Worm (Caenorhabditis elegans): ENCODE measurements around the gene E03H12.4.
A peak's percentile ranks its signal among the peaks of the same experiment; 100 is the strongest.

Gene E03H12.4

DNA sequence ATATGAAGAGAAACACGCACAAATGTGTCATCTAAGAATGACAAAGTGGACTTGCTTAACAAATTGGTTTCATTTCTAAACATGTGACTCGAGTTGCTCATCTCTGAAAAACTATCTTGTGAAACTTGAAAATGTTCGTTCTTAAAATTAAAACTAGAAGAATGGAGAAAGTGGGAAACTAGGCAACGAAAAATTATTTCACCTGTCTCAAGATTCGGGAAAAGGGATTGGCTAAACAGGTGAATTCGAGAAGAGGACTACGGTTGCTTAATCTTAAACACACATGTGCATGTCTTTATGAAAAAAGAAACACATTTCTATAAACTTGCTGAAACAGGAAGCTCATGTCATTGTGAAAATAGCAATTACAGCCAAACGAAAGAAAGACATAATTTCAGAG is 1.4 kb upstream of the E03H12.4 start, which contains the start of gene srz-24:
TSS of gene srz-24 (minus strand) at position 101 of the 400 bp plus-strand sequence.
- TF ChIP-seq C34B4.2 (tag; optimal IDR thresholded peaks at IDR 0.05) (no peak), alr-1 (tag; optimal IDR thresholded peaks at IDR 0.05; ENCODE audit: borderline replicate concordance) (no peak), efl-1 (optimal IDR thresholded peaks at IDR 0.05) (no peak), efl-1 (GFP tag; optimal IDR thresholded peaks at IDR 0.05 in 1 of 2) (peak in 1 of 2 experiments; percentile 57), hlh-4 (tag; optimal IDR thresholded peaks at IDR 0.05) (peak; percentile 9), mab-9 (GFP tag; IDR thresholded peaks at IDR 0.05) (no peak), irx-1 (tag; optimal IDR thresholded peaks at IDR 0.05) (no peak)

DNA sequence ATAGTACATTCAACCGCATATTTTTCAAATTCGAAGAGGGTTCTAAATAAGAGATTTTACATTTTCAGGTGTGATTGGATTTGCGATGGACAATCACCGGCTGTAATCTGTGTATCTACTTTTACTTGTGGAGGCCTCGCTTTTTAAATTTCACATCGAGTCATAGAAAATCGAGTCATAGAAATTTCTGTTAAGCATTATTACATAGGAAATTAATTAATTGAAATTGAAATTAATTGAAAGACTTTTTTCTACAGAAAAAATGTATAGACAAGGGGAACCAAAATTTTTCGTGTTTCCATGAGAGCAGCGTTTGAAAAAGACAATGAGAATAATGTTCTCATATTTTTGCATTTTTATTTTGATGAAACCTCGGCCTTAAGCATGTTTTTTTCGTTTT is 1.4 kb downstream of the E03H12.4 start, which contains the start of gene clec-176:
TSS of gene clec-176 (plus strand) at position 301 of the 400 bp plus-strand sequence.
- TF ChIP-seq ets-5 (GFP tag; IDR thresholded peaks at IDR 0.05) (no peak), nhr-71 (tag; optimal IDR thresholded peaks at IDR 0.05) (no peak), snpc-4 (tag; optimal IDR thresholded peaks at IDR 0.05) (no peak), xbp-1 (tag; optimal IDR thresholded peaks at IDR 0.05) (no peak), unc-98 (GFP tag; IDR thresholded peaks at IDR 0.05) (no peak), pqm-1 (tag; optimal IDR thresholded peaks at IDR 0.05) (no peak), nhr-90 (tag; optimal IDR thresholded peaks at IDR 0.05; ENCODE audit: poor library complexity) (no peak), elt-3 (tag; optimal IDR thresholded peaks at IDR 0.05) (no peak), sox-4 (tag; optimal IDR thresholded peaks at IDR 0.05) (no peak), pax-3 (tag; optimal IDR thresholded peaks at IDR 0.05) (no peak), alr-1 (tag; optimal IDR thresholded peaks at IDR 0.05; ENCODE audit: borderline replicate concordance) (no peak), fkh-10 (GFP tag; optimal IDR thresholded peaks at IDR 0.05) (no peak), fos-1 (tag; optimal IDR thresholded peaks at IDR 0.05) (no peak), snu-23 (GFP tag; optimal IDR thresholded peaks at IDR 0.05) (no peak), zag-1 (tag; optimal IDR thresholded peaks at IDR 0.05) (no peak), ceh-82 (tag; optimal IDR thresholded peaks at IDR 0.05) (no peak)

DNA sequence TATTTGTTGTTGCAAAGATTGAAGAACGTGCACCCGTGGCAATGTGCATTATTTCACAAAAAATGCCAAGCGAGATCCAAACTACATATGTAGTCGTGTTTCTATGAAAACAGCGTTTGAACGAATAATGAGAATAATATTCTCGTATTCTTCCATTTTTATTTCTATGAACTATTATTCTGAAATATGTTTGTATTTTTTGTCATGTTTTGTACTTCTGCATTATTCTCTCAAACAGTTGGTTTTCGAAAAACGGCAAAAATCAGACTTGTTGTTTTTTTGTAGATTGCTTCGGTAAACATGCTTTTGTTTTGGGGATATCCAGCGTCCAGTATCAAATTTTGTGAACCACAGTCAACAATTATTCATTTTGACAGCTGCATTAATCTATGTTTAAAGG is 3.9 kb downstream of the E03H12.4 start, which contains the start of gene clec-177:
TSS of gene clec-177 (plus strand) at position 301 of the 400 bp plus-strand sequence.
- TF ChIP-seq nhr-28 (tag; optimal IDR thresholded peaks at IDR 0.05) (no peak), tlp-1 (tag; optimal IDR thresholded peaks at IDR 0.05) (no peak), vab-15 (tag; optimal IDR thresholded peaks at IDR 0.05) (no peak), ceh-82 (tag; optimal IDR thresholded peaks at IDR 0.05) (no peak), lin-14 (GFP tag; optimal IDR thresholded peaks at IDR 0.05) (no peak), aly-2 (tag; optimal IDR thresholded peaks at IDR 0.05) (no peak), nhr-12 (tag; optimal IDR thresholded peaks at IDR 0.05) (no peak), snu-23 (GFP tag; optimal IDR thresholded peaks at IDR 0.05) (no peak), C16A3.4 (tag; optimal IDR thresholded peaks at IDR 0.05) (no peak)

DNA sequence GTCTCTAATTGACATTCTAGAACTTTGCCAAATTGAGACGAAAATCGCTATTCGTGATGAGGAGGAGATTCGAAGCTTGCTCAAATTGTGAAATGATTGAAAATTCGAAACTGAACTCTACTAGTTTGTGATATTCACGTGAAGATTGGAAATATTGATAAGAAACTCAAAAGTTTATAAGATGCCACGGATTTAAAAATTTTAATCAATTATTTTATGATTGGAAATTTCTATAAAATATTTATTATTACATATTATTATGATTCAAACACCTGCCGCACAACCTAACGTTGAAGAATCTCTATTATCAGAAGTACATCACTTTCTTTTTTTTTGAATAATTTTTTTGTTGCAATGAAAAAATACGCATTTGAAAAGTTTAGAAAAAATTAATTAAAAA is 6.1 kb downstream of the E03H12.4 start, which contains the start of gene E03H12.7:
TSS of gene E03H12.7 (minus strand) at position 101 of the 400 bp plus-strand sequence.
- TF ChIP-seq swsn-7 (tag; optimal IDR thresholded peaks at IDR 0.05), result no peak
- no peak for TF ChIP-seq lin-39 (tag; optimal IDR thresholded peaks at IDR 0.05)
- TF ChIP-seq unc-130 (tag; optimal IDR thresholded peaks at IDR 0.05), result no peak
- no peak for TF ChIP-seq ceh-88 (GFP tag; IDR thresholded peaks at IDR 0.05)
- no peak for TF ChIP-seq C16A3.4 (tag; optimal IDR thresholded peaks at IDR 0.05)
- no peak for TF ChIP-seq ztf-11 (tag; optimal IDR thresholded peaks at IDR 0.05)
- TF ChIP-seq nhr-28 (tag; optimal IDR thresholded peaks at IDR 0.05), result no peak
- TF ChIP-seq pax-3 (tag; optimal IDR thresholded peaks at IDR 0.05), result no peak
- no peak for TF ChIP-seq ztf-4 (tag; optimal IDR thresholded peaks at IDR 0.05)
- no peak for TF ChIP-seq lin-14 (GFP tag; optimal IDR thresholded peaks at IDR 0.05)
- TF ChIP-seq egl-13 (tag; optimal IDR thresholded peaks at IDR 0.05), result no peak
- no peak for TF ChIP-seq mep-1 (tag; optimal IDR thresholded peaks at IDR 0.05)
- no peak for TF ChIP-seq zag-1 (tag; optimal IDR thresholded peaks at IDR 0.05)
- TF ChIP-seq snpc-4 (tag; optimal IDR thresholded peaks at IDR 0.05), result no peak
- TF ChIP-seq hpl-2 (GFP tag; optimal IDR thresholded peaks at IDR 0.05), result no peak
- no peak for TF ChIP-seq skn-1 (tag; optimal IDR thresholded peaks at IDR 0.05)
- TF ChIP-seq hlh-4 (tag; optimal IDR thresholded peaks at IDR 0.05), result no peak
